Worm (Caenorhabditis elegans): ENCODE measurements around the gene T05A7.1.

DNA sequence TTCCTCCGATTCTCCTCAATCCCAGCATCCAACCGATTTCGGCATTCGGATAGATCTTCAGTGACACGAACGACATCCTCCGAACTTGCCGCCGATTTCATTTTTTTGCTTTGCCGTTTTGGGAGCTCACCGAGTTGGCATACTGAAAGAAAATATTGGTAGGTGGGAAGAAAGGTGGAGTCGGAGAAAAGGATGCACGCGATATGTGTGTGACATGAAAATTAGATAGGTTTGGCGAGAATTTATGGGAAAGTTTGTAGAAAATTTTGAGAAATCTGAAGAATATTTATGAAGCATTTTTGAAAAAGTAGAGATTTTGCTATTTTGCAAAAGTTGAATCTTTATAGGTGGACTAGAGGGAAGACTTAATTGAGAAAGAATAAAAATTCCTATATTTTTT is 39.8 kb upstream of the T05A7.1 start, which contains the start of gene che-10:
- TF ChIP-seq ceh-100 (GFP tag; IDR thresholded peaks at IDR 0.05) (no peak), ztf-26 (tag; optimal IDR thresholded peaks at IDR 0.05) (no peak), ama-1 (optimal IDR thresholded peaks at IDR 0.05) (no peak), ama-1 (GFP tag; optimal IDR thresholded peaks at IDR 0.05) (no peak), mxl-1 (tag; optimal IDR thresholded peaks at IDR 0.05) (no peak), mel-28 (tag; optimal IDR thresholded peaks at IDR 0.05; ENCODE audit: borderline replicate concordance) (no peak), let-607 (tag; optimal IDR thresholded peaks at IDR 0.05) (no peak), F33H1.4 (GFP tag; IDR thresholded peaks at IDR 0.05) (no peak), F49E8.2 (tag; optimal IDR thresholded peaks at IDR 0.05; ENCODE audit: insufficient read depth) (no peak), pha-4 (tag; optimal IDR thresholded peaks at IDR 0.05) (no peak), him-1 (tag; optimal IDR thresholded peaks at IDR 0.05) (no peak), unc-62 (GFP tag; optimal IDR thresholded peaks at IDR 0.05) (no peak), madf-3 (GFP tag; IDR thresholded peaks at IDR 0.05) (no peak)

All from whole organism, young adult.